Fruit fly (Drosophila melanogaster): ENCODE results near the gene comm3.

comm3 gene

dm6 chr3L:15594093-15594653, 53.4 kb downstream of the comm3 start (continued):
- TF ChIP-seq CG4360 (GFP tag; IDR thresholded peaks at IDR 0.05), result peak; percentile 54; the same call in 1 of the 2 replicates
- TF ChIP-seq org-1 (GFP tag; optimal IDR thresholded peaks at IDR 0.05), result no peak
- TF ChIP-seq zen (tag; optimal IDR thresholded peaks at IDR 0.05), result peak; percentile 31
- no peak for TF ChIP-seq ttk (GFP tag; IDR thresholded peaks at IDR 0.05)
- TF ChIP-seq Ravus (GFP tag; IDR thresholded peaks at IDR 0.05), result no peak
- peak; percentile 82 for TF ChIP-seq D (optimal IDR thresholded peaks at IDR 0.05)
- no peak for TF ChIP-seq D (GFP tag; optimal IDR thresholded peaks at IDR 0.05)
- no peak for TF ChIP-seq Elba2 (GFP tag; optimal IDR thresholded peaks at IDR 0.05)
- TF ChIP-seq CG31365 (tag; optimal IDR thresholded peaks at IDR 0.05), result no peak
- no peak for TF ChIP-seq CG4820 (GFP tag; optimal IDR thresholded peaks at IDR 0.05)
- no peak for TF ChIP-seq CG15073 (GFP tag; optimal IDR thresholded peaks at IDR 0.05)
- TF ChIP-seq Stat92E (GFP tag; optimal IDR thresholded peaks at IDR 0.05), result no peak
- no peak for TF ChIP-seq CG31388 (GFP tag; optimal IDR thresholded peaks at IDR 0.05)
- 0 out of 3 replicates have a peak, but pooled peaks have one; percentile 37 for TF ChIP-seq CG2199 (GFP tag; IDR thresholded peaks at IDR 0.05)
- TF ChIP-seq HHEX (GFP tag; optimal IDR thresholded peaks at IDR 0.05), result no peak
- peak; percentile 59 for TF ChIP-seq crol (GFP tag; IDR thresholded peaks at IDR 0.05)
- no peak for TF ChIP-seq unpg (GFP tag; optimal IDR thresholded peaks at IDR 0.05)
- TF ChIP-seq CG7745 (tag; optimal IDR thresholded peaks at IDR 0.05), result no peak
- TF ChIP-seq gfzf (GFP tag; optimal IDR thresholded peaks at IDR 0.05), result no peak
- no peak for TF ChIP-seq prd (optimal IDR thresholded peaks at IDR 0.05)
- TF ChIP-seq prd (GFP tag; IDR thresholded peaks at IDR 0.05), result no peak
- no peak for TF ChIP-seq tio (GFP tag; optimal IDR thresholded peaks at IDR 0.05)
- TF ChIP-seq jing (GFP tag; optimal IDR thresholded peaks at IDR 0.05), result no peak
- no peak for TF ChIP-seq Bteb2 (GFP tag; optimal IDR thresholded peaks at IDR 0.05)
- no peak for TF ChIP-seq CG11504 (tag; optimal IDR thresholded peaks at IDR 0.05)
- no peak for TF ChIP-seq Max (GFP tag; optimal IDR thresholded peaks at IDR 0.05)

dm6 chr3L:15593399-15593798, 54.2 kb downstream of the comm3 start:
- TF ChIP-seq Trl (optimal IDR thresholded peaks at IDR 0.05) (peak; percentile 13 to 39), Trl (GFP tag; optimal IDR thresholded peaks at IDR 0.05) (no peak), D (optimal IDR thresholded peaks at IDR 0.05) (peak; percentile 80), D (GFP tag; optimal IDR thresholded peaks at IDR 0.05) (no peak), CG13894 (tag; optimal IDR thresholded peaks at IDR 0.05) (no peak), tgo (GFP tag; IDR thresholded peaks at IDR 0.05) (no peak), CG11504 (tag; optimal IDR thresholded peaks at IDR 0.05) (peak; percentile 48), Mrtf (GFP tag; IDR thresholded peaks at IDR 0.05) (no peak), Mad (GFP tag; optimal IDR thresholded peaks at IDR 0.05) (no peak), ac (GFP tag; optimal IDR thresholded peaks at IDR 0.05) (peak; percentile 17), CG34422 (GFP tag; IDR thresholded peaks at IDR 0.05) (no peak), CG9797 (GFP tag; optimal IDR thresholded peaks at IDR 0.05) (no peak), CTCF (GFP tag; optimal IDR thresholded peaks at IDR 0.05) (no peak), CG17385 (GFP tag; optimal IDR thresholded peaks at IDR 0.05) (no peak), CG15011 (GFP tag; optimal IDR thresholded peaks at IDR 0.05) (no peak), scrt (GFP tag; optimal IDR thresholded peaks at IDR 0.05) (peak; percentile 100), disco-r (GFP tag; optimal IDR thresholded peaks at IDR 0.05) (no peak)
